Worm (Caenorhabditis elegans) whole organism, early embryonic: ENCODE results near the gene srx-134.

Experiments
- F13C5.2 ChIP-seq: sonication (generic microtip); optimal IDR thresholded peaks from 2 replicates; lab custom pipeline; 2017; ENCODE audit warnings: mild to moderate bottlenecking, missing genetic modification characterization, inconsistent platforms, missing compliant biosample characterization
- ama-1 ChIP-seq: fragments of 150-350 bp; optimal IDR thresholded peaks from 2 replicates; lab custom pipeline; 2014
- ets-7 ChIP-seq: sonication (generic microtip); optimal IDR thresholded peaks from 2 replicates; lab custom pipeline; 2016; ENCODE audit warnings: missing genotype, missing genetic modification characterization, missing compliant biosample characterization
- hmbx-1 ChIP-seq: sonication (generic microtip); optimal IDR thresholded peaks from 2 replicates; lab custom pipeline; 2016; ENCODE audit warnings: mild to moderate bottlenecking, missing genetic modification characterization, missing compliant biosample characterization
- hmg-4 ChIP-seq: fragments of 200-800 bp; sonication (Bioruptor generic); optimal IDR thresholded peaks from 2 replicates; lab custom pipeline; 2018; ENCODE audit warnings: mild to moderate bottlenecking, missing genetic modification characterization, missing compliant biosample characterization
- hnd-1 ChIP-seq: sonication (generic microtip); optimal IDR thresholded peaks from 2 replicates; lab custom pipeline; 2016; ENCODE audit warnings: missing genetic modification characterization, missing compliant biosample characterization
- pes-1 ChIP-seq: fragments of 200-800 bp; sonication (Bioruptor generic); IDR thresholded peaks from 2 replicates; pipeline ENCODE4 v1.3.6; 2022; ENCODE audit warnings: missing genetic modification reagents, missing genetic modification characterization, missing compliant biosample characterization
- sea-1 ChIP-seq: fragments of 200-800 bp; sonication (Bioruptor generic); conservative IDR thresholded peaks from 2 replicates; pipeline ENCODE4 v1.3.6; 2022; ENCODE audit warnings: missing genetic modification characterization, missing compliant biosample characterization

DNA sequence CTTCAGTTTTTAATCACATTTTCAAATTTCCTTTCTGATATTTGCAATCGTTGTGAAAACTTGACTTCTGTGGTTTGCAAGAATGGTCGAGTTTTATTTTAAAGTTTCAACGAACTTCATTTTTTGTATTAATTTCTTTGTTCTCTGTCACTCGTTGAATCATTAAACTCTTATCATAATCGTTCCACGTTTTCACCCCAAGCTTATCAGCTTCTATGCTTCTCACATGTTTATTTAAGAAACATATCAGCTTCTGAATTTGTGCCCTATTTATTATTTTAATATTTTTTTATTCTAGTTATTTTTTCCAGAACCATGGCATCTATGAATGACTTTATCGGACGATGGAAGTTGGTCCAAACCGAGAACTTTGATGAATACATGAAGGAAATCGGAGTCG, 23.0 kb upstream of the srx-134 start, which contains the start of gene lbp-7:
- TF ChIP-seq ets-7 (tag; lab: Kevin White, UChicago) (no peak), ama-1 (lab: Kevin White, UChicago) (no peak), sea-1 (GFP tag; lab: Robert Waterston, UW) (no peak), hmg-4 (GFP tag; lab: Kevin White, UChicago) (no peak), F13C5.2 (tag; lab: Kevin White, UChicago) (no peak), pes-1 (GFP tag; lab: Robert Waterston, UW) (no peak), hmbx-1 (tag; lab: Kevin White, UChicago) (no peak), hnd-1 (tag; lab: Kevin White, UChicago) (no peak)
